Worm (Caenorhabditis elegans) whole organism, mixed stage, embryonic: Measurements from ENCODE around the gene srh-245.

ENCODE experiments used
- M03D4.4 ChIP-seq: sonication (generic microtip); optimal IDR thresholded peaks from 2 replicates; lab custom pipeline; 2017; ENCODE audit warnings: mild to moderate bottlenecking, missing genetic modification characterization, missing compliant biosample characterization
- blmp-1 ChIP-seq: fragments of 150-350 bp; optimal IDR thresholded peaks from 2 replicates; lab custom pipeline; 2014; ENCODE audit warnings: missing biosample characterization, missing genetic modification characterization
- ceh-39 ChIP-seq: fragments of 150-350 bp; optimal IDR thresholded peaks from 2 replicates; lab custom pipeline; 2014; ENCODE audit warnings: missing biosample characterization, missing genetic modification characterization
- ceh-83 ChIP-seq: fragments of 200-800 bp; sonication (Bioruptor generic); optimal IDR thresholded peaks from 2 replicates; lab custom pipeline; 2018; ENCODE audit warnings: mild to moderate bottlenecking, missing genetic modification characterization, missing compliant biosample characterization
- ces-1 ChIP-seq: fragments of 150-350 bp; optimal IDR thresholded peaks from 2 replicates; lab custom pipeline; 2014; ENCODE audit warnings: missing biosample characterization, missing genetic modification reagents, missing genetic modification characterization
- cnd-1 ChIP-seq: fragments of 200-800 bp; sonication (Bioruptor generic); optimal IDR thresholded peaks from 2 replicates; lab custom pipeline; 2018; ENCODE audit warnings: mild to moderate bottlenecking, missing genetic modification characterization, missing compliant biosample characterization
- drap-1 ChIP-seq: fragments of 200-800 bp; sonication (Bioruptor generic); optimal IDR thresholded peaks from 3 replicates; lab custom pipeline; 2018; ENCODE audit warnings: mild to moderate bottlenecking, missing genetic modification characterization, missing compliant biosample characterization
- elt-1 ChIP-seq: sonication (generic microtip); optimal IDR thresholded peaks from 2 replicates; lab custom pipeline; 2017; ENCODE audit warnings: missing genetic modification characterization, mild to moderate bottlenecking, missing compliant biosample characterization, antibody characterized with exemption, moderate library complexity, borderline replicate concordance; ENCODE audit not compliant: insufficient read depth
- elt-3 ChIP-seq: fragments of 150-350 bp; optimal IDR thresholded peaks from 2 replicates; lab custom pipeline; 2014; ENCODE audit warnings: missing biosample characterization, missing genetic modification characterization
- ham-2 ChIP-seq: fragments of 200-800 bp; sonication (Bioruptor generic); optimal IDR thresholded peaks from 2 replicates; lab custom pipeline; 2018; ENCODE audit warnings: mild to moderate bottlenecking, missing genetic modification characterization, missing compliant biosample characterization
- hlh-1 ChIP-seq: fragments of 150-350 bp; optimal IDR thresholded peaks from 2 replicates; lab custom pipeline; 2014; ENCODE audit warnings: missing biosample characterization, missing genetic modification reagents, missing genetic modification characterization
- lin-13 ChIP-seq: fragments of 150-350 bp; optimal IDR thresholded peaks from 2 replicates; lab custom pipeline; 2014; ENCODE audit warnings: missing biosample characterization, missing genetic modification characterization
- lin-32 ChIP-seq: fragments of 200-800 bp; sonication (Bioruptor generic); optimal IDR thresholded peaks from 2 replicates; lab custom pipeline; 2018; ENCODE audit warnings: mild to moderate bottlenecking, missing genetic modification characterization, missing compliant biosample characterization
- lsy-2 ChIP-seq: fragments of 150-350 bp; optimal IDR thresholded peaks from 2 replicates; lab custom pipeline; 2014; ENCODE audit warnings: missing biosample characterization, missing genetic modification characterization
- mab-5 ChIP-seq: fragments of 150-350 bp; optimal IDR thresholded peaks from 2 replicates; lab custom pipeline; 2014; ENCODE audit warnings: missing biosample characterization, missing genetic modification characterization
- mls-2 ChIP-seq: sonication (generic microtip); optimal IDR thresholded peaks from 2 replicates; lab custom pipeline; 2016; ENCODE audit warnings: mild to moderate bottlenecking, missing genetic modification characterization, moderate library complexity, missing compliant biosample characterization
- nhr-2 ChIP-seq: fragments of 150-350 bp; optimal IDR thresholded peaks from 2 replicates; lab custom pipeline; 2014; ENCODE audit warnings: missing biosample characterization, missing genetic modification characterization
- nhr-237 ChIP-seq: fragments of 150-350 bp; optimal IDR thresholded peaks from 2 replicates; lab custom pipeline; 2014; ENCODE audit warnings: missing biosample characterization, missing genetic modification characterization
- nhr-28 ChIP-seq: fragments of 150-350 bp; optimal IDR thresholded peaks from 2 replicates; lab custom pipeline; 2014; ENCODE audit warnings: missing biosample characterization, missing genetic modification characterization
- nhr-76 ChIP-seq: sonication (generic microtip); optimal IDR thresholded peaks from 2 replicates; lab custom pipeline; 2017; ENCODE audit warnings: missing biosample characterization, missing genetic modification characterization
- pha-4 ChIP-seq: fragments of 150-350 bp; optimal IDR thresholded peaks from 2 replicates; lab custom pipeline; 2018; ENCODE audit warnings: missing biosample characterization, missing genetic modification reagents, missing genetic modification characterization
- sem-2 ChIP-seq: fragments of 200-800 bp; sonication (Bioruptor generic); optimal IDR thresholded peaks from 2 replicates; lab custom pipeline; 2018; ENCODE audit warnings: mild to moderate bottlenecking, missing genetic modification characterization, missing compliant biosample characterization
- snpc-4 ChIP-seq: fragments of 150-350 bp; optimal IDR thresholded peaks from 2 replicates; lab custom pipeline; 2014; ENCODE audit warnings: missing biosample characterization, missing genetic modification characterization
- sptf-1 ChIP-seq: sonication (generic microtip); optimal IDR thresholded peaks from 2 replicates; lab custom pipeline; 2017; ENCODE audit warnings: mild to moderate bottlenecking, missing genetic modification characterization, moderate library complexity, missing compliant biosample characterization
- tbx-8 ChIP-seq: fragments of 200-800 bp; sonication (Bioruptor generic); optimal IDR thresholded peaks from 2 replicates; lab custom pipeline; 2018; ENCODE audit warnings: mild to moderate bottlenecking, missing genetic modification characterization, moderate library complexity, missing compliant biosample characterization
- unc-120 ChIP-seq: sonication (generic microtip); optimal IDR thresholded peaks from 2 replicates; lab custom pipeline; 2017; ENCODE audit warnings: missing genetic modification characterization, missing compliant biosample characterization; ENCODE audit not compliant: poor library complexity, severe bottlenecking
- unc-39 ChIP-seq: fragments of 150-350 bp; optimal IDR thresholded peaks from 2 replicates; lab custom pipeline; 2014; ENCODE audit warnings: missing biosample characterization, missing genetic modification characterization
- unc-62 ChIP-seq: fragments of 150-350 bp; optimal IDR thresholded peaks from 2 replicates; lab custom pipeline; 2014; ENCODE audit warnings: missing biosample characterization, missing genetic modification reagents, missing genetic modification characterization
- zip-8 ChIP-seq: fragments of 150-350 bp; optimal IDR thresholded peaks from 2 replicates; lab custom pipeline; 2014; ENCODE audit warnings: missing biosample characterization, missing genetic modification characterization
- ztf-11 ChIP-seq: fragments of 150-350 bp; optimal IDR thresholded peaks from 2 replicates; lab custom pipeline; 2014; ENCODE audit warnings: missing biosample characterization, missing genetic modification characterization

Gene srh-245

DNA sequence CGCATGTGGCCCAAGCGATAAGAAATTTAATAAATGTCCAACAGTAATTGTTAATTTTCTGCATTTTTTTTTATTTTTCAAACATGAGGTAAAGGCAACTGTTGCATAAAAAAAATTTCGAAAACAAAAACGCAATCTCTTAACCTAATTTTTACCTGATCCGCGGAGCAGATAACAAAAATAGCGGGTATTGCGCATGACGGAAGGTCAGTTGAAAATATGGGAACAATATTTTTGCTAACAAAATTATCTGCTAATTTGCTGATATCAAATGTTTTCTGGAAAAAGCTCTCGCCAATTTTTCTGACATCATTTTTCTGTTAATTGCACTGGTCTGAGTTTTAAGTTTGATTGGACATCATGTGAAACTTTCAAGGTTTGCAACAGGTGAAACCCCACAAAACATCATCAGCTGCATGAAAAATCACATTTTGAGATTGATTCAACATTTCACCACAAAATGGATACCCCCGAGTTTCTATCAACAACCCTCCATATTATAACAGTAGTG lies 8.7 kb upstream of the srh-245 start, which contains the start of the genes F31F4.11 and srh-266:
F31F4.11 (minus strand) TSS at position 101 of the 511 bp plus-strand sequence.
srh-266 (plus strand) TSS at position 461 of the 511 bp plus-strand sequence.
- no peak for TF ChIP-seq lin-32 (GFP tag; lab: Kevin White, UChicago)
- TF ChIP-seq nhr-76 (tag; lab: Kevin White, UChicago) = no peak
- no peak for TF ChIP-seq zip-8
- no peak for TF ChIP-seq ceh-83 (GFP tag; lab: Kevin White, UChicago)
- no peak for TF ChIP-seq ham-2
- TF ChIP-seq pha-4 (tag; lab: Kevin White, UChicago) = no peak
- no peak for TF ChIP-seq ces-1 (GFP tag; lab: Kevin White, UChicago)

- TF ChIP-seq mab-5 (no peak), tbx-8 (GFP tag; lab: Kevin White, UChicago) (no peak), sem-2 (GFP tag; lab: Kevin White, UChicago) (no peak), nhr-28 (tag; lab: Kevin White, UChicago) (no peak), M03D4.4 (tag; lab: Kevin White, UChicago) (no peak), sptf-1 (tag; lab: Kevin White, UChicago) (no peak), nhr-76 (tag; lab: Kevin White, UChicago) (no peak), nhr-2 (no peak), lsy-2 (tag; lab: Kevin White, UChicago) (no peak), cnd-1 (no peak), snpc-4 (tag; lab: Kevin White, UChicago) (no peak), unc-62 (GFP tag; lab: Kevin White, UChicago) (no peak), elt-1 (no peak)
- TF ChIP-seq, all 35 proteins: peak for 0
These were observed 4.5 kb upstream of the srh-245 start, which contains the start of gene F31F4.17 for ce11 chrV:660210-660609. Gene F31F4.17, minus strand, starts transcription at chrV:660310.

- no peak for TF ChIP-seq lin-13
- TF ChIP-seq nhr-76 (tag; lab: Kevin White, UChicago) = no peak
- no peak for TF ChIP-seq lin-32 (GFP tag; lab: Kevin White, UChicago)
- TF ChIP-seq elt-3 (tag; lab: Kevin White, UChicago) = no peak
- TF ChIP-seq snpc-4 (tag; lab: Kevin White, UChicago) = no peak
These were observed 2.0 kb upstream of the srh-245 start, which contains the start of gene srh-246 for ce11 chrV:657678-658077. Gene srh-246, minus strand, starts transcription at chrV:657778.

DNA sequence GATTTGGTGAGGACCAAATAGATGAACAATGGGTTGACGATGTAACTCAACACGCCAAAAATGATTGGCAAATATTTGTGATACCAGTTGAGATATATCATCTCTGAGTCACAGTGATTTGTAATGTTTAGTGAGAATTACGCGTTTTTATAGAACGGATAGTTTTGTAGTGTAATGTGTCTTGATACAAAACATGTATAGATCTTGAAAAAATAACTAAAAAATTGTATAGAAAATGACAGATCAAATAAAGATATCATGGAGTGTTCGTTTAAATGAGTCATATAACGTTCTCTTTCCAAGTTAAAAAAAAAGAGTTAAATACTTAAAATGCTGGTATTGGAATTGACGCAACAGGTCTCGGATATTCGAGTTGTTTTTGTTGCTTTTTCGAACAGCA lies 1.3 kb downstream of the srh-245 start, which contains the start of gene srj-6:
srj-6 (minus strand) TSS at position 101 of the 400 bp plus-strand sequence.
- TF ChIP-seq pha-4 (tag; lab: Kevin White, UChicago) = no peak
- TF ChIP-seq cnd-1 = no peak
- TF ChIP-seq nhr-76 (tag; lab: Kevin White, UChicago) = no peak
- TF ChIP-seq unc-62 (GFP tag; lab: Kevin White, UChicago) = no peak
- TF ChIP-seq ceh-39 (tag; lab: Kevin White, UChicago) = no peak
- no peak for TF ChIP-seq sem-2 (GFP tag; lab: Kevin White, UChicago)
- TF ChIP-seq unc-39 (tag; lab: Kevin White, UChicago) = no peak
- TF ChIP-seq unc-120 (tag; lab: Kevin White, UChicago) = no peak
- no peak for TF ChIP-seq snpc-4 (tag; lab: Kevin White, UChicago)
- TF ChIP-seq ces-1 (GFP tag; lab: Kevin White, UChicago) = no peak
- no peak for TF ChIP-seq tbx-8 (GFP tag; lab: Kevin White, UChicago)
- TF ChIP-seq drap-1 (GFP tag; lab: Kevin White, UChicago) = no peak
- no peak for TF ChIP-seq nhr-237 (tag; lab: Kevin White, UChicago)

ce11 chrV:652940-653339 lies 2.8 kb downstream of the srh-245 start, which contains the start of gene srj-5:
Gene srj-5, minus strand, starts transcription at chrV:653040.
- TF ChIP-seq nhr-28 (tag; lab: Kevin White, UChicago) (no peak), nhr-237 (tag; lab: Kevin White, UChicago) (no peak), unc-39 (tag; lab: Kevin White, UChicago) (no peak)

- TF ChIP-seq hlh-1 = no peak
- TF ChIP-seq elt-3 (tag; lab: Kevin White, UChicago) = no peak
- no peak for TF ChIP-seq mls-2 (tag; lab: Kevin White, UChicago)
- no peak for TF ChIP-seq ceh-39 (tag; lab: Kevin White, UChicago)
- no peak for TF ChIP-seq ztf-11 (tag; lab: Kevin White, UChicago)
- TF ChIP-seq nhr-76 (tag; lab: Kevin White, UChicago) = no peak
- no peak for TF ChIP-seq sem-2 (GFP tag; lab: Kevin White, UChicago)
- TF ChIP-seq blmp-1 (tag; lab: Kevin White, UChicago) = no peak
These were observed 8.8 kb downstream of the srh-245 start, which contains the start of gene ugt-42 for ce11 chrV:646888-647287. Gene ugt-42, plus strand, starts transcription at chrV:647188.
